Worm (Caenorhabditis elegans) whole organism, L1 larva: ENCODE results near the gene erg-28.

Experiments used
- C34B4.2 ChIP-seq: sonication (generic microtip); optimal IDR thresholded peaks from 2 replicates; lab custom pipeline; 2017; ENCODE audit warnings: mild to moderate bottlenecking, missing genetic modification characterization, missing compliant biosample characterization
- Y116A8C.19 ChIP-seq: sonication (generic microtip); optimal IDR thresholded peaks from 2 replicates; lab custom pipeline; 2016; ENCODE audit warnings: missing compliant biosample characterization, missing genetic modification characterization, borderline replicate concordance
- ama-1 ChIP-seq: fragments of 150-350 bp; optimal IDR thresholded peaks from 2 replicates; lab custom pipeline; 2014
- ceh-82 ChIP-seq, 3 experiments: fragments of 150-350 bp in 1 of 3; sonication (generic microtip) in 2 of 3; optimal IDR thresholded peaks; 2 replicates each; lab custom pipeline; 2014 to 2017; ENCODE audit warnings: missing biosample characterization in 3 of 3, missing genetic modification characterization in 3 of 3
- ces-1 ChIP-seq: fragments of 150-350 bp; optimal IDR thresholded peaks from 2 replicates; lab custom pipeline; 2014; ENCODE audit warnings: missing biosample characterization, missing genetic modification reagents, missing genetic modification characterization
- dpl-1 ChIP-seq, 3 experiments: fragments of 150-350 bp in 2 of 3; sonication (generic microtip) in 1 of 3; optimal IDR thresholded peaks; 2 replicates each; lab custom pipeline; 2014 to 2017; ENCODE audit warnings: missing biosample characterization in 3 of 3, missing genetic modification characterization in 3 of 3, missing genetic modification reagents in 3 of 3
- dsc-1 ChIP-seq: sonication (generic microtip); optimal IDR thresholded peaks from 2 replicates; lab custom pipeline; 2016; ENCODE audit warnings: mild to moderate bottlenecking, missing genetic modification characterization, missing compliant biosample characterization
- efl-1 ChIP-seq, 4 experiments: fragments of 150-350 bp; optimal IDR thresholded peaks in 3 of 4; peaks in 1 of 4; 1 replicate in 1 of 4; 2 replicates in 3 of 4; lab custom pipeline; 2014; ENCODE audit warnings: missing biosample characterization in 2 of 4, missing genetic modification characterization in 2 of 4, missing genetic modification reagents in 2 of 4
- egl-27 ChIP-seq, 2 experiments: fragments of 150-350 bp in 1 of 2; sonication (generic microtip); optimal IDR thresholded peaks; 3 replicates each; lab custom pipeline; 2017 to 2018; ENCODE audit warnings: missing biosample characterization in 2 of 2, missing genetic modification characterization in 2 of 2, missing genetic modification reagents in 2 of 2
- elt-3 ChIP-seq, 6 experiments: fragments of 150-350 bp in 1 of 6; sonication (generic microtip); optimal IDR thresholded peaks; 2 replicates each; lab custom pipeline; 2017 to 2018; ENCODE audit warnings: missing biosample characterization in 6 of 6, missing genetic modification characterization in 6 of 6, inconsistent platforms in 1 of 6
- ets-5 ChIP-seq: fragments of 200-800 bp; sonication (Bioruptor generic); IDR thresholded peaks from 2 replicates; pipeline ENCODE4 v1.3.6; 2022; ENCODE audit warnings: missing genetic modification characterization, missing compliant biosample characterization
- fkh-8 ChIP-seq: sonication (generic microtip); optimal IDR thresholded peaks from 2 replicates; lab custom pipeline; 2016; ENCODE audit warnings: mild to moderate bottlenecking, missing genetic modification characterization, missing compliant biosample characterization
- fos-1 ChIP-seq: fragments of 150-350 bp; optimal IDR thresholded peaks from 2 replicates; lab custom pipeline; 2014; ENCODE audit warnings: missing biosample characterization, missing genetic modification characterization
- grh-1 ChIP-seq: fragments of 200-800 bp; sonication (Bioruptor generic); IDR thresholded peaks from 2 replicates; pipeline ENCODE4 v1.3.6; 2022; ENCODE audit warnings: missing genetic modification reagents, missing genetic modification characterization, missing compliant biosample characterization
- hlh-4 ChIP-seq: sonication (generic microtip); optimal IDR thresholded peaks from 2 replicates; lab custom pipeline; 2016; ENCODE audit warnings: mild to moderate bottlenecking, missing genetic modification characterization, missing compliant biosample characterization
- jun-1 ChIP-seq: fragments of 150-350 bp; optimal IDR thresholded peaks from 2 replicates; lab custom pipeline; 2014; ENCODE audit warnings: missing biosample characterization, missing genetic modification reagents, missing genetic modification characterization
- lin-13 ChIP-seq: fragments of 150-350 bp; optimal IDR thresholded peaks from 2 replicates; lab custom pipeline; 2014; ENCODE audit warnings: missing biosample characterization, missing genetic modification reagents, missing genetic modification characterization
- lin-14 ChIP-seq: fragments of 200-800 bp; sonication (Bioruptor generic); optimal IDR thresholded peaks from 2 replicates; lab custom pipeline; 2018; ENCODE audit warnings: mild to moderate bottlenecking, missing genetic modification characterization, moderate library complexity, missing compliant biosample characterization
- lin-35 ChIP-seq, 2 experiments: fragments of 150-350 bp; optimal IDR thresholded peaks; 2 replicates each; lab custom pipeline; 2014; ENCODE audit warnings: missing biosample characterization in 2 of 2, missing genetic modification characterization in 2 of 2, missing genetic modification reagents in 2 of 2
- mab-9 ChIP-seq: fragments of 200-800 bp; sonication (Bioruptor generic); IDR thresholded peaks from 2 replicates; pipeline ENCODE4 v1.3.6; 2022; ENCODE audit warnings: missing genetic modification reagents, missing genetic modification characterization, missing compliant biosample characterization
- mep-1 ChIP-seq: fragments of 150-350 bp; optimal IDR thresholded peaks from 2 replicates; lab custom pipeline; 2014; ENCODE audit warnings: missing biosample characterization, missing genetic modification characterization
- nhr-19 ChIP-seq: fragments of 200-800 bp; sonication (Bioruptor generic); conservative IDR thresholded peaks from 2 replicates; pipeline ENCODE4 v1.3.6; 2022; ENCODE audit warnings: missing genetic modification characterization, missing compliant biosample characterization
- nhr-20 ChIP-seq: sonication (generic microtip); optimal IDR thresholded peaks from 2 replicates; lab custom pipeline; 2016; ENCODE audit warnings: mild to moderate bottlenecking, missing genetic modification characterization, missing compliant biosample characterization
- nhr-47 ChIP-seq: sonication (generic microtip); optimal IDR thresholded peaks from 2 replicates; lab custom pipeline; 2016; ENCODE audit warnings: mild to moderate bottlenecking, missing genetic modification characterization, moderate library complexity, missing compliant biosample characterization
- nhr-77 ChIP-seq: fragments of 150-350 bp; optimal IDR thresholded peaks from 2 replicates; lab custom pipeline; 2014; ENCODE audit warnings: missing biosample characterization, missing genetic modification characterization
- nhr-84 ChIP-seq: sonication (generic microtip); optimal IDR thresholded peaks from 2 replicates; lab custom pipeline; 2017; ENCODE audit warnings: missing biosample characterization, missing genetic modification characterization
- pax-3 ChIP-seq: fragments of 200-800 bp; sonication (Bioruptor generic); optimal IDR thresholded peaks from 2 replicates; lab custom pipeline; 2018; ENCODE audit warnings: mild to moderate bottlenecking, missing genetic modification characterization, moderate library complexity, missing compliant biosample characterization
- rnt-1 ChIP-seq: sonication (generic microtip); optimal IDR thresholded peaks from 2 replicates; lab custom pipeline; 2016; ENCODE audit warnings: mild to moderate bottlenecking, missing genetic modification characterization, moderate library complexity, missing compliant biosample characterization
- skn-1 ChIP-seq: fragments of 150-350 bp; optimal IDR thresholded peaks from 2 replicates; lab custom pipeline; 2014; ENCODE audit warnings: missing biosample characterization, missing genetic modification characterization
- snu-23 ChIP-seq: sonication (generic microtip); optimal IDR thresholded peaks from 2 replicates; lab custom pipeline; 2016; ENCODE audit warnings: missing genetic modification characterization, missing compliant biosample characterization
- sox-4 ChIP-seq: sonication (generic microtip); optimal IDR thresholded peaks from 2 replicates; lab custom pipeline; 2016; ENCODE audit warnings: missing genetic modification characterization, missing compliant biosample characterization
- sptf-1 ChIP-seq: fragments of 150-350 bp; optimal IDR thresholded peaks from 2 replicates; lab custom pipeline; 2014; ENCODE audit warnings: missing biosample characterization, missing genetic modification characterization
- tlp-1 ChIP-seq: fragments of 150-350 bp; optimal IDR thresholded peaks from 2 replicates; lab custom pipeline; 2014; ENCODE audit warnings: missing biosample characterization, missing genetic modification characterization
- unc-30 ChIP-seq: sonication (generic microtip); optimal IDR thresholded peaks from 2 replicates; lab custom pipeline; 2017; ENCODE audit warnings: missing biosample characterization, missing genetic modification characterization
- unc-86 ChIP-seq: sonication (generic microtip); optimal IDR thresholded peaks from 2 replicates; lab custom pipeline; 2016; ENCODE audit warnings: missing genetic modification characterization, missing compliant biosample characterization
- unc-98 ChIP-seq: fragments of 200-800 bp; sonication (Bioruptor generic); IDR thresholded peaks from 2 replicates; pipeline ENCODE4 v1.3.6; 2022; ENCODE audit warnings: missing genetic modification characterization, missing compliant biosample characterization
- zip-4 ChIP-seq: fragments of 200-800 bp; sonication (Bioruptor generic); optimal IDR thresholded peaks from 2 replicates; lab custom pipeline; 2018; ENCODE audit warnings: mild to moderate bottlenecking, missing genetic modification characterization, moderate library complexity, missing compliant biosample characterization
- ztf-11 ChIP-seq, 2 experiments: sonication (generic microtip); optimal IDR thresholded peaks; 2 replicates each; lab custom pipeline; 2016 to 2017; ENCODE audit warnings: missing genetic modification characterization in 2 of 2, missing biosample characterization in 1 of 2, missing compliant biosample characterization in 1 of 2

The erg-28 gene

ce11 chrV:12560328-12560782 lies 46.9 kb upstream of the erg-28 start, which contains the start of gene sel-1 (continued):
- no peak for TF ChIP-seq ces-1 (GFP tag; lab: Kevin White, UChicago)
- TF ChIP-seq jun-1 (tag; lab: Kevin White, UChicago): no peak
- no peak for TF ChIP-seq unc-30 (tag; lab: Kevin White, UChicago)
- TF ChIP-seq unc-86 (tag; lab: Kevin White, UChicago): no peak
- no peak for TF ChIP-seq lin-13 (GFP tag; lab: Kevin White, UChicago)
- no peak for TF ChIP-seq Y116A8C.19 (tag; lab: Kevin White, UChicago)
- peak; percentile 14 for TF ChIP-seq rnt-1
- no peak for TF ChIP-seq pax-3 (tag; lab: Kevin White, UChicago)
- no peak for TF ChIP-seq tlp-1 (tag; lab: Kevin White, UChicago)
- no peak for TF ChIP-seq nhr-77 (tag; lab: Kevin White, UChicago)
- TF ChIP-seq ets-5 (GFP tag; lab: Robert Waterston, UW): no peak
- peak; percentile 22 for TF ChIP-seq nhr-19
- TF ChIP-seq grh-1 (GFP tag; lab: Robert Waterston, UW): no peak
- peak; percentile 12 for TF ChIP-seq nhr-20 (tag; lab: Kevin White, UChicago)
- TF ChIP-seq fos-1 (tag; lab: Kevin White, UChicago): no peak
- TF ChIP-seq skn-1: no peak
- TF ChIP-seq efl-1 (optimal IDR thresholded peaks at IDR 0.05; lab: Kevin White, UChicago): peak in 1 of 2 experiments; percentile 41
- peak in 1 of 2 experiments; percentile 40 for TF ChIP-seq efl-1 (GFP tag; optimal IDR thresholded peaks at IDR 0.05 in 1 of 2; lab: Kevin White, UChicago)
- TF ChIP-seq unc-98 (GFP tag; lab: Robert Waterston, UW): no peak
- peak; percentile 3 to 50 for TF ChIP-seq lin-35 (GFP tag; optimal IDR thresholded peaks at IDR 0.05; lab: Kevin White, UChicago)

- TF ChIP-seq nhr-19 (no peak), unc-30 (tag; lab: Kevin White, UChicago) (no peak), nhr-77 (tag; lab: Kevin White, UChicago) (no peak), unc-98 (GFP tag; lab: Robert Waterston, UW) (no peak), mep-1 (tag; lab: Kevin White, UChicago) (no peak), nhr-47 (tag; lab: Kevin White, UChicago) (no peak), Y116A8C.19 (tag; lab: Kevin White, UChicago) (no peak), mab-9 (GFP tag; lab: Robert Waterston, UW) (no peak), dpl-1 (GFP tag; optimal IDR thresholded peaks at IDR 0.05; lab: Kevin White, UChicago) (no peak), fos-1 (tag; lab: Kevin White, UChicago) (no peak), ceh-82 (tag; optimal IDR thresholded peaks at IDR 0.05; lab: Kevin White, UChicago) (no peak), egl-27 (tag; optimal IDR thresholded peaks at IDR 0.05; lab: Kevin White, UChicago) (no peak), snu-23 (GFP tag; lab: Kevin White, UChicago) (no peak), elt-3 (tag; optimal IDR thresholded peaks at IDR 0.05; lab: Kevin White, UChicago) (no peak), ztf-11 (tag; optimal IDR thresholded peaks at IDR 0.05; lab: Kevin White, UChicago) (no peak)
- TF ChIP-seq, all 84 proteins: peak for 0
Measured at ce11 chrV:12563187-12563586, 44.0 kb upstream of the erg-28 start, which contains the start of gene mrps-5. mrps-5 (plus strand) TSS chrV:12563487.

ce11 chrV:12564902-12565301 lies 42.3 kb upstream of the erg-28 start:
- TF ChIP-seq grh-1 (GFP tag; lab: Robert Waterston, UW): no peak
- peak; percentile 31 for TF ChIP-seq fkh-8
- peak; percentile 84 for TF ChIP-seq pax-3 (tag; lab: Kevin White, UChicago)
- TF ChIP-seq nhr-19: no peak
- TF ChIP-seq nhr-47 (tag; lab: Kevin White, UChicago): peak; percentile 10
- TF ChIP-seq dsc-1: peak; percentile 78
- TF ChIP-seq nhr-77 (tag; lab: Kevin White, UChicago): no peak
- no peak for TF ChIP-seq ama-1
- no peak for TF ChIP-seq sptf-1 (tag; lab: Kevin White, UChicago)
- TF ChIP-seq nhr-84 (tag; lab: Kevin White, UChicago): no peak
- peak; percentile 15 for TF ChIP-seq sox-4 (tag; lab: Kevin White, UChicago)

- peak; percentile 68 for TF ChIP-seq pax-3 (tag; lab: Kevin White, UChicago)
- TF ChIP-seq nhr-84 (tag; lab: Kevin White, UChicago): no peak
- no peak for TF ChIP-seq C34B4.2
- no peak for TF ChIP-seq lin-14 (GFP tag; lab: Kevin White, UChicago)
- peak; percentile 33 for TF ChIP-seq sox-4 (tag; lab: Kevin White, UChicago)
- TF ChIP-seq dsc-1: peak; percentile 80
- TF ChIP-seq zip-4 (GFP tag; lab: Kevin White, UChicago): no peak
- no peak for TF ChIP-seq hlh-4 (tag; lab: Kevin White, UChicago)
Measured at ce11 chrV:12567312-12567711, 39.9 kb upstream of the erg-28 start.
